Fruit fly (Drosophila melanogaster): Measurements from ENCODE around the gene Or67a.

dm6 chr3L:9569194-9569593, 40.3 kb downstream of the Or67a start:
- TF ChIP-seq ttk (optimal IDR thresholded peaks at IDR 0.05) (no peak), Sin3A (optimal IDR thresholded peaks at IDR 0.05) (no peak), h (optimal IDR thresholded peaks at IDR 0.05) (no peak), psq (optimal IDR thresholded peaks at IDR 0.05) (no peak)

Measured in Kc167 (cell line).